Worm (Caenorhabditis elegans) whole organism, midembryonic: ENCODE measurements around the gene npp-8.

Experiments
- T22C8.4 ChIP-seq: fragments of 200-800 bp; sonication (Bioruptor generic); IDR thresholded peaks from 2 replicates; pipeline ENCODE4 v1.3.6; 2022; ENCODE audit warnings: missing genetic modification characterization, missing compliant biosample characterization
- cog-1 ChIP-seq: sonication (generic microtip); optimal IDR thresholded peaks from 2 replicates; lab custom pipeline; 2016; ENCODE audit warnings: missing genetic modification characterization, missing compliant biosample characterization
- flt-1 ChIP-seq: fragments of 200-800 bp; sonication (Bioruptor generic); IDR thresholded peaks from 2 replicates; pipeline ENCODE4 v1.3.6; 2022; ENCODE audit warnings: missing genetic modification characterization, missing compliant biosample characterization
- klf-2 ChIP-seq: fragments of 200-800 bp; sonication (Bioruptor generic); conservative IDR thresholded peaks from 2 replicates; pipeline ENCODE4 v1.3.6; 2022; ENCODE audit warnings: missing genetic modification reagents, missing genetic modification characterization, missing compliant biosample characterization
- med-1 ChIP-seq: sonication (generic microtip); optimal IDR thresholded peaks from 2 replicates; lab custom pipeline; 2017; ENCODE audit warnings: missing genetic modification characterization, mild to moderate bottlenecking, missing compliant biosample characterization, antibody characterized with exemption, missing genetic modification reagents; ENCODE audit not compliant: insufficient read depth
- ref-1 ChIP-seq: fragments of 200-800 bp; sonication (Bioruptor generic); conservative IDR thresholded peaks from 2 replicates; pipeline ENCODE4 v1.3.6; 2022; ENCODE audit warnings: missing genetic modification reagents, missing genetic modification characterization, missing compliant biosample characterization
- tab-1 ChIP-seq: fragments of 200-800 bp; sonication (Bioruptor generic); IDR thresholded peaks from 2 replicates; pipeline ENCODE4 v1.3.6; 2022; ENCODE audit warnings: missing genetic modification characterization, missing compliant biosample characterization
- ztf-23 ChIP-seq: fragments of 200-800 bp; sonication (Bioruptor generic); IDR thresholded peaks from 2 replicates; pipeline ENCODE4 v1.3.6; 2022; ENCODE audit warnings: missing genetic modification reagents, missing genetic modification characterization, missing compliant biosample characterization
- ztf-29 ChIP-seq: fragments of 200-800 bp; sonication (Bioruptor generic); IDR thresholded peaks from 2 replicates; pipeline ENCODE4 v1.3.6; 2022; ENCODE audit warnings: missing genetic modification reagents, missing genetic modification characterization, missing compliant biosample characterization

DNA sequence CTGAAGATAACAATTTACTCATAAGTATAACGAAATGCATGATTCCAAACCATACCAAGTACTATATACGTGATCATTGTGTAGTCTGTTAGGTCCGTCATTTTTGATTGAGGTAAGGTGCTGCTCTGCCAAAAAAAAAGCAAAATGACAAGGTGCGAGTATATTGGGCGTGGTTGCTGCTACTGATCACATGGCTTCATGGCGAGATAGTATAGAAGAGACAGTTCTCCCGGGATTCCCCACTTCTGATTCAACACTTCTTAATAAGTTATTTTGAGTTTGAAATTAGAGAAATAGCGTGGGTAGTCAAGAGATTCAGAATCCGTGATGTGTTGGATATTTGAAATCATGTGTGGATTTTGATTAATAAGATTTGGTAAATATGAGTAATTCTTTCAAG, 74.4 kb downstream of the npp-8 start, which contains the start of gene K03H6.4:
- no peak for TF ChIP-seq tab-1 (GFP tag; lab: Robert Waterston, UW)
- no peak for TF ChIP-seq flt-1 (GFP tag; lab: Robert Waterston, UW)
- TF ChIP-seq med-1 (GFP tag; lab: Kevin White, UChicago), result no peak
- TF ChIP-seq klf-2, result no peak
- TF ChIP-seq ztf-23 (GFP tag; lab: Robert Waterston, UW), result no peak
- TF ChIP-seq T22C8.4, result no peak
- no peak for TF ChIP-seq ztf-29 (GFP tag; lab: Robert Waterston, UW)
- no peak for TF ChIP-seq ref-1
- no peak for TF ChIP-seq cog-1 (tag; lab: Kevin White, UChicago)
